Fruit fly (Drosophila melanogaster) whole organism: ENCODE results near the gene Ir7g.

Experiments used
- CG8478 ChIP-seq: fragments of >200 bp; optimal IDR thresholded peaks from 2 replicates; lab custom pipeline; 2018; ENCODE audit warnings: inconsistent platforms
- Dll ChIP-seq: fragments of >200 bp; optimal IDR thresholded peaks from 2 replicates; lab custom pipeline; 2017
- EcR ChIP-seq, 2 experiments: fragments of >200 bp; optimal IDR thresholded peaks; 2 replicates each; lab custom pipeline; 2017; ENCODE audit warnings: missing biosample characterization in 2 of 2, missing genetic modification characterization in 2 of 2, missing genetic modification reagents in 2 of 2
- pan ChIP-seq: fragments of >200 bp; optimal IDR thresholded peaks from 2 replicates; lab custom pipeline; 2017
- psq ChIP-seq: fragments of >200 bp; optimal IDR thresholded peaks from 2 replicates; lab custom pipeline; 2017
- usp ChIP-seq: fragments of >200 bp; optimal IDR thresholded peaks from 2 replicates; lab custom pipeline; 2017; ENCODE audit warnings: missing biosample characterization, missing genetic modification characterization, mixed read lengths

The Ir7g gene

dm6 chrX:7891596-7892538 is 7.4 kb downstream of the Ir7g start, which contains the start of gene Nek2:
Gene Nek2, minus strand, starts transcription at chrX:7891646.
- TF ChIP-seq Dll = no peak

dm6 chrX:7892539-7892899 is 8.1 kb downstream of the Ir7g start:
- TF ChIP-seq EcR (GFP tag; optimal IDR thresholded peaks at IDR 0.05; lab: Kevin White, UChicago) = no peak

- TF ChIP-seq EcR (GFP tag; optimal IDR thresholded peaks at IDR 0.05; lab: Kevin White, UChicago) = no peak
- no peak for TF ChIP-seq Dll
- no peak for TF ChIP-seq usp (GFP tag; lab: Kevin White, UChicago)
- TF ChIP-seq psq (lab: Kevin White, UChicago) = no peak
- no peak for TF ChIP-seq pan (lab: Kevin White, UChicago)
- TF ChIP-seq CG8478 (lab: Kevin White, UChicago) = no peak
Measured at dm6 chrX:7893411-7894122, 9.1 kb downstream of the Ir7g start, which contains the start of the genes CG45089, ND-MNLL and p115. Gene CG45089, minus strand, starts transcription at chrX:7893798. Gene ND-MNLL, minus strand, starts transcription at chrX:7893798. Gene p115, plus strand, starts transcription at chrX:7894031.

DNA sequence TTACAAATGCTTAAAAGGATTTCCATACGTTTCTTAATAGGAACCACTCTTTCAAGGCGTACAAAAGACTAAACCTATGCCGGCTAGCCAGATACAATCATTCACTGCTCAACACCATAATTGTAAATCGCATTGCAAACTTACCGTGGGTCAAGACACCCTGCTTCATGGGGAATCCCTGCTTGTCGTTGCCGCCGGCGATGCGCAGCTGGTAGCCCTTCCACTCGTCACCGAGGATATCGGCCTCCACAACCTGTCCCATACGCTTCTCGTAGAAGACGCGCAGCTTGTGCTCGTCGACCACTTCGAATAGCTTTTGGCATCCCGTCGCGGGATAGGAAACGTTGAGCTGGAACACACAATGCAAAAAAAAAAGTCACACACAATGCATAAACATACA is 16.2 kb downstream of the Ir7g start:
- TF ChIP-seq EcR (GFP tag; optimal IDR thresholded peaks at IDR 0.05; lab: Kevin White, UChicago) (no peak), psq (lab: Kevin White, UChicago) (no peak), usp (GFP tag; lab: Kevin White, UChicago) (no peak), Dll (no peak), CG8478 (lab: Kevin White, UChicago) (no peak), pan (lab: Kevin White, UChicago) (no peak)

dm6 chrX:7901153-7902038 is 16.9 kb downstream of the Ir7g start, which contains the start of the genes RpS6 and bys:
Gene RpS6, minus strand, starts transcription at chrX:7901331.
Gene bys, plus strand, starts transcription at chrX:7901880.
- TF ChIP-seq EcR (GFP tag; optimal IDR thresholded peaks at IDR 0.05; lab: Kevin White, UChicago) (no peak), CG8478 (lab: Kevin White, UChicago) (no peak), psq (lab: Kevin White, UChicago) (no peak), usp (GFP tag; lab: Kevin White, UChicago) (no peak), Dll (no peak), pan (lab: Kevin White, UChicago) (no peak)

DNA sequence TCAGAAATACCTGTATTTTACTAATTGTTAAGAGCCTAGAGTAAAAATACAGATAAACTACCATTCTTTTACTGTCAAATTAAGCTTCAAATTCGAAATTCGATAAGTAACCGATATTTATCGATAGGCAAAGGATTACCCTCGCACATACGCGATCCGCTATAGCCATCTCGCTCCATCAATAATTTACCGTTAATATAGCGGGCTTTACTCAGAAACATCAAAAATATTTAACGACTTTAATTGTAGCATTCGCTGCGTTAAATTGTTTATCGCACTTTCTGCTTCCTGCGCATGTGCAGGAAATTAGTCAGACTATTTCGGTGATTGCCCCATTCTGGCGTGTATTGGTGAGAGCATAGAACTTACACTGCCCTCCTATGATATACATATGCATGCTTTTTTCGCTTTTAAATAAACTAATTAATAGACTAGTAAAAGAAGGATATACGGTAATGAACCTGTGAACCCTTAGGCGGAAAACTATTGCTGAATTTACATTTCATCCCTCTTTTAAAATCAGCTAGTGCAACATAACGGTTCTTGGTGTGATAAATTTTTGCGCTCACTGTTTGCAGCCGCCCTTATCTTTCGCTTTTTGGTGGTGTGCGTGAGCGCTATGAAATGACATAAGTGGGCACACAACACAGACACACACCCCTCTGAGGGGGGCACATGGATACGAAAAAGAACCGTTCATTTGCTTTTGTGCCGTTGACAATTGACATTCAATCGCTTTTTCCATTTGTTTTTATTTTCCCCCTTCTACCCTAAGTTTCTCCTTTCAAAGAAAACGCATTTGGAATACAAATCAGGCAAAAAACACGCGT is 24.0 kb downstream of the Ir7g start, which contains the start of the genes dpr14 and spidey:
Gene dpr14, minus strand, starts transcription at position 48 of the 830 bp plus-strand sequence.
Gene spidey, plus strand, starts transcription at position 693 of the 830 bp plus-strand sequence.
- TF ChIP-seq usp (GFP tag; lab: Kevin White, UChicago) = no peak
- TF ChIP-seq Dll = no peak
- TF ChIP-seq psq (lab: Kevin White, UChicago) = no peak
- TF ChIP-seq pan (lab: Kevin White, UChicago) = no peak
- TF ChIP-seq EcR (GFP tag; optimal IDR thresholded peaks at IDR 0.05; lab: Kevin White, UChicago) = no peak
- TF ChIP-seq CG8478 (lab: Kevin White, UChicago) = no peak

- TF ChIP-seq pan (lab: Kevin White, UChicago) = no peak
- TF ChIP-seq CG8478 (lab: Kevin White, UChicago) = no peak
- TF ChIP-seq usp (GFP tag; lab: Kevin White, UChicago) = no peak
- no peak for TF ChIP-seq Dll
- TF ChIP-seq psq (lab: Kevin White, UChicago) = no peak
Measured at dm6 chrX:7909069-7909389, 24.6 kb downstream of the Ir7g start.

dm6 chrX:7909482-7909881 is 25.0 kb downstream of the Ir7g start:
- no peak for TF ChIP-seq Dll
- no peak for TF ChIP-seq EcR (GFP tag; optimal IDR thresholded peaks at IDR 0.05; lab: Kevin White, UChicago)
- no peak for TF ChIP-seq pan (lab: Kevin White, UChicago)
- no peak for TF ChIP-seq CG8478 (lab: Kevin White, UChicago)
- TF ChIP-seq usp (GFP tag; lab: Kevin White, UChicago) = no peak
- TF ChIP-seq psq (lab: Kevin White, UChicago) = no peak

DNA sequence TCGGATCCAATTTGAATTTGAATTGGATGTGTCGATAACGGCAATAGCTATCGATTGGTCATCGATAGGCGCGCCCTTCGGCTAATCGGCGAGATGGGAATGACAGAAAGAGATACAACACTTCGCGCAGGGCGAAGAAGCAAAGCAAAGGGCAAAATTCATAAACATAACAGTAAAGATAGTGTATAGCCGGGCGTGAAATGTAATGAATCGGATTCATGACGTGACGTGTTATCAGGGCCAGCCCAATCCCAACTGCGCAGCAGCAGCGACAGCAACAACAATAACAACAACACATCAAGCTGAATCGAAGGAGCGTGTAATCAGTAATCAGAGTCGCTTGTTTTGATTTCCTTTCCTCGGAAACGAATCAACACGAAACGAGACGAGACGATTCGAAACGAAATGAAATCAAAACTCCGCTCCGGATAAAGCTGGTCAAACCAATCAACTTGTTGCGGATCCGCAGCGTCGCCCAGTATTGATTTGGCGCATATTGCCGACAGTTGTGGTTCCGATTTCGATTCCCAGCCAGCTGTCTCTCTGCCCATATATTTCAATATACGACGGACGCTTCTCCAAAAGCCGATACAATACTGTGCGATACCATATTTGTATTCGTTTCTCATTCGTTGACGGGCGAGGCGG is 27.6 kb downstream of the Ir7g start, which contains the start of gene snz:
Gene snz, plus strand, starts transcription at position 107 of the 648 bp plus-strand sequence.
- TF ChIP-seq Dll (no peak), usp (GFP tag; lab: Kevin White, UChicago) (no peak), pan (lab: Kevin White, UChicago) (no peak), psq (lab: Kevin White, UChicago) (no peak), EcR (GFP tag; optimal IDR thresholded peaks at IDR 0.05; lab: Kevin White, UChicago) (no peak), CG8478 (lab: Kevin White, UChicago) (no peak)
